Worm (Caenorhabditis elegans): ENCODE measurements around the gene F59E12.3.
"Not testable (repeated sequence)": the region's sequence is repeated elsewhere in the genome, so short reads cannot be mapped to it uniquely, and the experiment has no call there.

F59E12.3 gene

ce11 chrII:5630851-5631401, 7.2 kb upstream of the F59E12.3 start, which contains the start of the genes F59E12.6 and npl-4.1:
F59E12.6 (minus strand) TSS chrII:5630951.
npl-4.1 (plus strand) TSS chrII:5631351.
- TF ChIP-seq fkh-8 (tag; optimal IDR thresholded peaks at IDR 0.05); efl-3 (GFP tag; optimal IDR thresholded peaks at IDR 0.05); Y116A8C.19 (tag; optimal IDR thresholded peaks at IDR 0.05; ENCODE audit: borderline replicate concordance): not testable (repeated sequence)

ce11 chrII:5633453-5633852, 4.7 kb upstream of the F59E12.3 start:
- TF ChIP-seq ceh-8 (GFP tag; optimal IDR thresholded peaks at IDR 0.05) (no peak), dpl-1 (GFP tag; optimal IDR thresholded peaks at IDR 0.05) (peak in 1 of 3 experiments; percentile 30), snu-23 (GFP tag; optimal IDR thresholded peaks at IDR 0.05) (no peak), irx-1 (tag; optimal IDR thresholded peaks at IDR 0.05) (no peak), efl-1 (optimal IDR thresholded peaks at IDR 0.05) (no peak), efl-1 (GFP tag; optimal IDR thresholded peaks at IDR 0.05 in 1 of 2) (peak in 1 of 2 experiments; percentile 54), pqm-1 (tag; optimal IDR thresholded peaks at IDR 0.05) (no peak), fkh-8 (tag; optimal IDR thresholded peaks at IDR 0.05) (no peak), nhr-12 (tag; optimal IDR thresholded peaks at IDR 0.05) (no peak), nhr-11 (tag; optimal IDR thresholded peaks at IDR 0.05) (no peak), blmp-1 (tag; optimal IDR thresholded peaks at IDR 0.05) (peak; percentile 12), C04F5.9 (tag; optimal IDR thresholded peaks at IDR 0.05) (no peak), lsy-2 (tag; optimal IDR thresholded peaks at IDR 0.05) (peak in 1 of 2 experiments; percentile 52), lin-35 (GFP tag; optimal IDR thresholded peaks at IDR 0.05) (peak in 1 of 2 experiments; percentile 5), sptf-1 (tag; optimal IDR thresholded peaks at IDR 0.05) (no peak)

DNA sequence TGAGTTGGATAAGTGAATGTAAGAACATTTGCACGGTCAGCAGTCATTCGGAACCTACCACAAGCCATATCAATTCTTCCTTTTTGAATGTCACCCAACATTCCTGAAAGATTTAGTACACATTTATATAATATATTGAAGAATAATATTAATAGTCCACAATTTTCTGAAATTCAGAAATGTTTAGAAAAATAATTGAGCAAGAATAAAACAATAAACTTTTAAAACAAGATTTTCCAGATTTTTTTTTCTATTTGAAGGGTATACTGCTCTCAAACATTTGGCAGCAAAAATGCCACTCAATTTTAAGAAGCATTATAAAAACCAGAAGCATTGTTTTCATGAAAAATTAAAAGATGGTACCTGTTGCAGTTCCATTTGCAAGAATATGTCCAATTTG, 1.3 kb upstream of the F59E12.3 start, which contains the start of gene F59E12.8:
Gene F59E12.8 (minus strand): TSS at position 101 of the 400 bp plus-strand sequence.
- TF ChIP-seq ceh-90 (tag; optimal IDR thresholded peaks at IDR 0.05) (no peak), lin-15B (tag; optimal IDR thresholded peaks at IDR 0.05) (no peak), nhr-237 (tag; optimal IDR thresholded peaks at IDR 0.05) (no peak), C34B4.2 (tag; optimal IDR thresholded peaks at IDR 0.05) (no peak), irx-1 (tag; optimal IDR thresholded peaks at IDR 0.05) (no peak), ets-5 (GFP tag; IDR thresholded peaks at IDR 0.05) (no peak), ama-1 (optimal IDR thresholded peaks at IDR 0.05) (no peak), ceh-63 (GFP tag; optimal IDR thresholded peaks at IDR 0.05) (no peak), vab-15 (tag; optimal IDR thresholded peaks at IDR 0.05) (no peak), nhr-12 (tag; optimal IDR thresholded peaks at IDR 0.05) (no peak), mdl-1 (tag; optimal IDR thresholded peaks at IDR 0.05) (no peak), lir-3 (tag; optimal IDR thresholded peaks at IDR 0.05; ENCODE audit: poor library complexity) (no peak), tbx-2 (tag; optimal IDR thresholded peaks at IDR 0.05) (no peak), sox-4 (tag; optimal IDR thresholded peaks at IDR 0.05) (no peak), nhr-11 (tag; optimal IDR thresholded peaks at IDR 0.05) (no peak), unc-62 (GFP tag; optimal IDR thresholded peaks at IDR 0.05) (no peak), unc-98 (GFP tag; IDR thresholded peaks at IDR 0.05) (no peak), nhr-28 (tag; optimal IDR thresholded peaks at IDR 0.05) (no peak), mef-2 (tag; optimal IDR thresholded peaks at IDR 0.05) (no peak)

ce11 chrII:5640362-5641079, 2.4 kb downstream of the F59E12.3 start:
- TF ChIP-seq zag-1 (tag; optimal IDR thresholded peaks at IDR 0.05): no peak
- TF ChIP-seq skn-1 (tag; optimal IDR thresholded peaks at IDR 0.05): no peak
- TF ChIP-seq aha-1 (tag; optimal IDR thresholded peaks at IDR 0.05): no peak
- no peak for TF ChIP-seq nhr-19 (GFP tag; conservative IDR thresholded peaks at IDR 0.05)
- no peak for TF ChIP-seq ztf-11 (tag; optimal IDR thresholded peaks at IDR 0.05)
- no peak for TF ChIP-seq zip-4 (GFP tag; optimal IDR thresholded peaks at IDR 0.05)
- no peak for TF ChIP-seq pax-3 (tag; optimal IDR thresholded peaks at IDR 0.05)
- TF ChIP-seq nhr-90 (tag; optimal IDR thresholded peaks at IDR 0.05; ENCODE audit: poor library complexity): no peak
- TF ChIP-seq egl-27 (tag; optimal IDR thresholded peaks at IDR 0.05): no peak
- no peak for TF ChIP-seq unc-62 (GFP tag; optimal IDR thresholded peaks at IDR 0.05)
- TF ChIP-seq egl-13 (tag; optimal IDR thresholded peaks at IDR 0.05): no peak
- no peak for TF ChIP-seq nhr-77 (tag; optimal IDR thresholded peaks at IDR 0.05)
- no peak for TF ChIP-seq dsc-1 (tag; optimal IDR thresholded peaks at IDR 0.05)
- TF ChIP-seq ama-1 (optimal IDR thresholded peaks at IDR 0.05): no peak
- TF ChIP-seq ceh-63 (GFP tag; optimal IDR thresholded peaks at IDR 0.05): no peak
- TF ChIP-seq unc-98 (GFP tag; IDR thresholded peaks at IDR 0.05): no peak
- no peak for TF ChIP-seq hlh-4 (tag; optimal IDR thresholded peaks at IDR 0.05)
- TF ChIP-seq ceh-8 (GFP tag; optimal IDR thresholded peaks at IDR 0.05): no peak
- TF ChIP-seq lin-39 (tag; optimal IDR thresholded peaks at IDR 0.05): no peak
- TF ChIP-seq mdl-1 (tag; optimal IDR thresholded peaks at IDR 0.05): no peak

Measured in whole organism, L1 larva.